Fruit fly (Drosophila melanogaster): Measurements from ENCODE around the gene CG7943.
A peak's percentile ranks its signal among the peaks of the same experiment; 100 is the strongest.

The CG7943 gene

DNA sequence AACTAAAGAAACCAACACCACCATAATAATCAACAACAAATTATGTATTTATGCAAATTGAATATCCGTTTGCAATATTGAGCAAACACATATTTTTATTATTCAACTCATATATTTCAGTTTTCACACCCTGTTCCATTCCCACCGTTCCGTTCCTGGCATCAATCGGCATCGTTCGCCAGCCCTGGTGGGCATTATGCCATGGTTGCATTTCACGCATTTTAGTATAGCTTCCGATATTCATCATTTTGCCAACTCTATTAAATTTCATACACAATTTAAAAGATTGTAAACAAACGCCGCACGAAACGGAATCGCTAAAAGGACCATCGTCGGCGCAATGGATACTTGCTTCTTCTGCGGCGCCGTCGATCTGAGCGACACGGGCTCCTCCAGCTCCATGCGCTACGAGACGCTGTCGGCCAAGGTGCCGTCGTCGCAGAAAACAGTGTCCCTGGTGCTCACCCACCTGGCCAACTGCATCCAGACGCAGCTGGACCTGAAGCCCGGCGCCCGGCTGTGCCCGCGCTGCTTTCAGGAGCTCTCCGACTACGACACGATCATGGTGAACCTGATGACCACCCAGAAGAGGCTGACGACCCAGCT is 3.0 kb upstream of the CG7943 start, which contains the start of gene Sry-delta:
Gene Sry-delta, plus strand, starts transcription at position 203 of the 606 bp plus-strand sequence.
- TF ChIP-seq psq (optimal IDR thresholded peaks at IDR 0.05) (no peak), Sin3A (optimal IDR thresholded peaks at IDR 0.05) (no peak), Myc (optimal IDR thresholded peaks at IDR 0.05) (no peak), h (optimal IDR thresholded peaks at IDR 0.05) (no peak), ttk (optimal IDR thresholded peaks at IDR 0.05) (no peak), insv (optimal IDR thresholded peaks at IDR 0.05) (no peak)

DNA sequence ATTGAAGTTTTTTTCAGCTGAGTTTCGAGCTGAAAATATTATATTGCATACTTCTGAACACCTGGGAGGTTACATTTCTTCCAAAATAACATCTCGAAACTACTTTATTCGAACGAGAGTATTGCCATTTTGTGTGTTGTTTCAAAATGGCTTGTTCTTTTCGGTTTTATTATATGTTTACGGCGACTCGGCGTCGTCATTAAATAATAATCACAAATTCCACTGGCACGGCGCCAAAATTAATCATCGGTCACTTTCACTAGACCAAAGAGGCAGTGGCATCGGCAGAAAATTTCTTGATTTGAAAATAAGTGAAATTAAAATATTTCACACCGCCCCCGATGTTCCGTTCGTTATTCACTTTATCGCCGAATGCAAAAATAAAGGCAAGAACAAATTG is 4.2 kb downstream of the CG7943 start:
- no peak for TF ChIP-seq h (optimal IDR thresholded peaks at IDR 0.05)
- no peak for TF ChIP-seq Myc (optimal IDR thresholded peaks at IDR 0.05)
- TF ChIP-seq psq (optimal IDR thresholded peaks at IDR 0.05) = no peak

DNA sequence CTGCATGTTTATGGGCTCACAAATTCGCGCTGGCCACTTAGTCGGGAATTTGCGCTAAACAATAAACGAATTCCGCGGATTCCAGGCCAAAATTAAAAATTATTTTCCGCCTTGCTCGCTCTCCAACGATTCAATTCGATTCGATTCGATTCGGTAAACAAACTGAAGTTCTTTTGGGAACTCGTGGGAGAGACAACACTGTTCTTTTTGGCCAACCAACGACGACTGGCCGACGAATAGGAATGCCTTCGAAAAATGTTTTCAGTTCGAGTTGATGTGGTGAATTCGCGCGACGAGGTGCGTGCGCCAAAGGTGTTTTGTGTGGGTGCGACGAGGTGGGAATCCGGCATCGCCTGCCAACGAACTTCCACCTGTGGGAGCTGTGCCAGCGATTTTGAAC is 5.7 kb downstream of the CG7943 start, which contains the start of gene CG15528:
Gene CG15528, minus strand, starts transcription at position 180 of the 400 bp plus-strand sequence.
- TF ChIP-seq ttk (optimal IDR thresholded peaks at IDR 0.05) = no peak
- TF ChIP-seq insv (optimal IDR thresholded peaks at IDR 0.05) = no peak
- no peak for TF ChIP-seq Sin3A (optimal IDR thresholded peaks at IDR 0.05)
- TF ChIP-seq h (optimal IDR thresholded peaks at IDR 0.05) = no peak
- no peak for TF ChIP-seq Myc (optimal IDR thresholded peaks at IDR 0.05)
- TF ChIP-seq psq (optimal IDR thresholded peaks at IDR 0.05) = no peak

DNA sequence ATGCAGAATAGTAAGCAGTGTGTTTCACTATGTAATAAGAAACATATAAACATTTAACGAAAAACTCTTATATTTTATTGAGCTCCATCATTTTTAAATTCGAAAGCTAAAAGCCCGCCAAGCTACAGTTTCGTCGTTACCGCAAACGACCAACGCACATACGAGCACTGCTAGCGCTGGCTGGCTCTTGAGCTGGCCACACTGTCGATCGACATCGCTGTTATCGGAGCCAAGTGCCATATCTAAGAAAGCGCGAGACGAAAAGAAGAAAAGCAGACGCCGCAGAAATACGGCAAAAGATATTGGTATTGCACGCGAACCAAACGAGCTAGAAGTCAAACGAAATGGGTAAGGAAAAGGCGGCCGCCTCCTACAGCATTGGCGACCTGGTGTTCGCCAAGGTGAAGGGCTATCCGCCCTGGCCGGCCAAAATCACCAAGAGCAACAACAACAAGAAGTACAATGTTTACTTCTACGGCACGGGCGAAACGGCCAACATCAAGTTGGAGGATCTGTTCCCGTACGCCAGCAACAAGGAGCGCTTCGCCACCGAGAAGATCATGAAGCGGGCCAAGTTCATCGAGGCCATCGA is 6.3 kb downstream of the CG7943 start, which contains the start of gene Jasper:
Gene Jasper, plus strand, starts transcription at position 60 of the 592 bp plus-strand sequence.
- no peak for TF ChIP-seq Myc (optimal IDR thresholded peaks at IDR 0.05)
- TF ChIP-seq psq (optimal IDR thresholded peaks at IDR 0.05) = no peak
- TF ChIP-seq h (optimal IDR thresholded peaks at IDR 0.05) = no peak
- TF ChIP-seq insv (optimal IDR thresholded peaks at IDR 0.05) = no peak
- TF ChIP-seq ttk (optimal IDR thresholded peaks at IDR 0.05) = no peak
- no peak for TF ChIP-seq Sin3A (optimal IDR thresholded peaks at IDR 0.05)

DNA sequence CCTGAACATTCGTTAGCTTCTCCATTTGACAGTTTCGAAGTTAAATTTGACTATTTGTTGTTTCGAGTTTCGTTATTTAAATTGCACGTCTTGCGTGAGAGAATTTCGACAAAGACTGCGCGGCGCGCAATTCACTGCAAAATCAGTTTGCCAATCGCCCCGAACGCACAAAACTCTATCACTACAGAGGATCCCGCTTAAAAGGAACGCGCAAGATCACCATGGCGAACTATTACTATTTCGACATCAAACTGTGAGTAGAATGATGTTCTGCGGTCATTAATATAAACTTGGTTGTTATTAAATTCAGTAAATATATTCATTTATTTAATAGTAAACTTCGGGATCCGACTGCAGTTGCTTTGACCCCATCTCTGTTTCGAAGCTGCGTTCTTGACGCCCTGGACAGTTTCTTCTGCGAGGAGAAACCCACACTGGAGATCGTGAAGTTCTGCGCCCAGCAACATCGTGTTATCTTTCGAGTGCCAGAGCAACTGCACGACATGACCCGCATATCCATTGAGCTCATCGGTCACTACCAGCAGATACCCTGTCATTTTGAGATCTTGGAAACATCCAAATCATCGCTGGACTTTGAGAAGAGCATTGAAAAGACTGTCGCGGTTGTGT is 9.8 kb downstream of the CG7943 start, which contains the start of the genes Rpp14b and spn-A:
Gene Rpp14b, plus strand, starts transcription at position 43 of the 630 bp plus-strand sequence.
Gene spn-A, minus strand, starts transcription at position 123 of the 630 bp plus-strand sequence.
- no peak for TF ChIP-seq psq (optimal IDR thresholded peaks at IDR 0.05)
- TF ChIP-seq h (optimal IDR thresholded peaks at IDR 0.05) = peak; percentile 26
- TF ChIP-seq insv (optimal IDR thresholded peaks at IDR 0.05) = peak; percentile 11
- no peak for TF ChIP-seq ttk (optimal IDR thresholded peaks at IDR 0.05)

DNA sequence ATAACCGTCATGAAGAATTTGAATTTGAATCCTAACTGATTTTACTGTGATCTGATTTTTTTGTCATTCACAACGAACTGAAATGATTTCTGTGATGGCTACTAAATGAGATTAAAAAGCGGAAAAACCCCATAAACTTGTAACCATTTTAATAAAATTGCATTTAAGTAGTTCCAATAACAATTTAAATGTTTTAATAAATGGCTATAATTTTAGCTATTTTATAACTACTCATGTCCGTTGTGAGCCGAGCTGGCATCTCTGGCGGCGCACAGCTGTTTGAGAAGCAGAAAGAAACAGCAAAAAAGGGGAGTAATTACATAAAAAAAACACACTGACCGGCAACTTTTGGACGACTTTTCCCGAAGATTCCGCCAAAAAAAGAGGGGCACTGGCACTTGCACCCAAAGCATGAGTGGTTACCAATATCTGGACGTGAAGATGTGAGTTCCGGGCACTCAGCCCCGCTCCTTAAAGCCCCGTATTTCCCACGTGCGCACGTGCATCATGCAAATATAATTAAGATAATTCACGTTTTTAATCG is 10.4 kb downstream of the CG7943 start, which contains the start of the genes CG7950 and Rpp14a:
Gene CG7950, plus strand, starts transcription at position 268 of the 544 bp plus-strand sequence.
Gene Rpp14a, plus strand, starts transcription at position 268 of the 544 bp plus-strand sequence.
- TF ChIP-seq Sin3A (optimal IDR thresholded peaks at IDR 0.05) (no peak), Myc (optimal IDR thresholded peaks at IDR 0.05) (no peak)

DNA sequence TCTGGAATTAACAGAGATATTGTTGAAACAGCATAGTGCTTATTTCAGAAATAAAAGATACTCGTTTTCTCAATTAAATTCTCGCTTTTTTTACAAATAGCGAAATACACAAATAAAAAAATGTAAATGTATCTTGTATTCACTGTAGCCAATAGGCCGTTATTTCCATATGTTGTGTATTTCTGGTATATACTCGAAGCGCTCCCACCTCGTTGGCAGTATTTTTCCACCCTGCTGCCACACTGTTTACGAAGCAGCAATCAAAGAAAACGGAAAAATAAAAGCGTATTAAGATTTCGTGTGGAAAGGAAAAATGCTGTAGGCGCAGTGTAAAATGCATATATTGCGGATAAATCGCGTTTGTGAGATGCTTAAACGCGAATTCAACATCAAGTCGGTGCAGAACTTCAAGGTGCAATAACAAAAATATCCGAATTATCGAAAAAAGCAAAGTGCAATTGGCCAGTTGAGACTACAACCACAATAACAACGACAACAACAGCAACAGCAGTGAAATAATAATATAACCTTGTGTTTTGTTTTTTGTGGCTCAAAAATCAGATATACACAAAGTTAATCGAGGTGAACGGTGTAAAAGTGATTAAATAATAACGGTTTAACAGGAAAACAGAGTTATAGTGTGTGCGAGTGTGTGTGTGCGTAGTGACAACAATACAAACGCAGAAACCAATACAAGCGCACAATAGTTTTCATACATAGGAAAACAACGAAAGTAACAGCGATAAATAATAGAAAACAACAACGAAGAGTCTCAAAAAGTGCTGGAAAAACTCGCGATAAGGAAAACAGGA is 12.0 kb downstream of the CG7943 start, which contains the start of gene sima:
Gene sima, plus strand, starts transcription at position 255 of the 812 bp plus-strand sequence.
- TF ChIP-seq h (optimal IDR thresholded peaks at IDR 0.05) (no peak), ttk (optimal IDR thresholded peaks at IDR 0.05) (no peak), Sin3A (optimal IDR thresholded peaks at IDR 0.05) (no peak), insv (optimal IDR thresholded peaks at IDR 0.05) (no peak), psq (optimal IDR thresholded peaks at IDR 0.05) (peak; percentile 93), Myc (optimal IDR thresholded peaks at IDR 0.05) (no peak)

DNA sequence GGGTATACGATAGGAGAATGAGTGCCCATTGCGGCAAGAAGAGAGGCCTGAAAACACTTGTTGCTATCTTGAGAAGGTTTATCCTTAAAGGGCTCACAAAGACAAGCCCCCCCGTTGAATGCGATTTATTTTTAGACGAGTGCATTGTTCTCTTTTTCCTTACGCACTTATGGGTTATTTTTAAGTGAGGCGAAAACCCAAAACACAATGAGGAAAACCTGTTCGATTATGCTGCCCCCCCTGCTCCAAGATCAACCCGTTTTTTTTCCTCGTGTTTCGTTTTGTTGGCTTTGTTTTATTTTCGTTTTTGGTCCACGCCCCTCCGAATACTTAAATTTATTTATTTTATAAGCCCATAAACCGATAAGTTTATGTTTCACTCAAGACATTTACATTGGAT is 13.7 kb downstream of the CG7943 start:
- TF ChIP-seq Myc (optimal IDR thresholded peaks at IDR 0.05) (no peak), ttk (optimal IDR thresholded peaks at IDR 0.05) (no peak), h (optimal IDR thresholded peaks at IDR 0.05) (no peak), insv (optimal IDR thresholded peaks at IDR 0.05) (no peak), Sin3A (optimal IDR thresholded peaks at IDR 0.05) (no peak), psq (optimal IDR thresholded peaks at IDR 0.05) (no peak)

DNA sequence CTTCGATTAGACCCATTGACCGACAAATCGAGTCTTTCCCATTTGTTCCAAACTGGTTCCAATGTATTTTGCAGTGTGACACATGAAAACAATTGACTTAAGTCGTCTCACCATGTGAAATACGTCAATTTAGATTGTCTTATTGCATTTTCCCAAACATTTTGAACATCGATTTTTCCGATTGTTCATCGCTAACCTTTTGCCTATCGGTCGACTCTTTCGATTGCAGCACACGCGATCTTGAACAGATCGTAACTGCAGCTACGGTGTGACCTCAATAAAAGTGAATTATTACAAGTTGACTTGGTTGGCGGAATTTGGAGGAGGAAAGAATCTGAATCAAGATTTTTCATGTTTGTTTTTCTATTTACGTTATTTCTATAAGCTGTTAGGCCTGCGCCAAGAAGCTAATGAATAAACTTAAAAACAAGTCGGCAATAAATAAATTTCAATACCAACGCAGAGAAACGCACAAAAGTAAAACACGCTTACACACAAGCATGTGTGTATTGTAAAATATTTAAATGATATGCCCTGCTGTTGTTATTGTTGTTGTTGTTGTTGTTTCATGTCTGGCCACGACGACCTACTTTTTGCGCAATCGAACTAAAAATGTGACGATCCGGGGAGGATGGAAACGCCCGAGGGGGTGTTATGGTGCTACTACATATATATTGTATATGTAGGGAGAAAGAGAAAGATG is 14.3 kb downstream of the CG7943 start:
- no peak for TF ChIP-seq Sin3A (optimal IDR thresholded peaks at IDR 0.05)
- TF ChIP-seq insv (optimal IDR thresholded peaks at IDR 0.05) = no peak
- no peak for TF ChIP-seq psq (optimal IDR thresholded peaks at IDR 0.05)
- no peak for TF ChIP-seq ttk (optimal IDR thresholded peaks at IDR 0.05)
- no peak for TF ChIP-seq h (optimal IDR thresholded peaks at IDR 0.05)
- TF ChIP-seq Myc (optimal IDR thresholded peaks at IDR 0.05) = no peak

DNA sequence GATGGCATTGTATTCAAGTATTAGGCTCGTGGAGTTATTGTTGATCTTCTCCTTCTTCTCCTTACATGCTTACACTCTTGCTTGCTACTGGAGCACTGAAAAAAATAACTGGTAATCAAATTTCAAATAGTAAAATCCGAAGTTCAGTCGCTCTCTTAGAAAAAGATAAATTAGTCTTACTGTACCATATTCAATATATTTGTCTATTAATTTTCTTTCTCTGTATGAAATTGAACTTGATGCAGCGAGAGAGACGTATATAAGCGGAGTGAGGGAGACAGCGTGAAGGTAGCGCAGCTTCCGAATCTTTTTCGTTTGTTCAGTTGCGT is 14.8 kb downstream of the CG7943 start:
- TF ChIP-seq psq (optimal IDR thresholded peaks at IDR 0.05) (no peak), insv (optimal IDR thresholded peaks at IDR 0.05) (no peak), h (optimal IDR thresholded peaks at IDR 0.05) (no peak), Myc (optimal IDR thresholded peaks at IDR 0.05) (no peak), ttk (optimal IDR thresholded peaks at IDR 0.05) (no peak), Sin3A (optimal IDR thresholded peaks at IDR 0.05) (no peak)

DNA sequence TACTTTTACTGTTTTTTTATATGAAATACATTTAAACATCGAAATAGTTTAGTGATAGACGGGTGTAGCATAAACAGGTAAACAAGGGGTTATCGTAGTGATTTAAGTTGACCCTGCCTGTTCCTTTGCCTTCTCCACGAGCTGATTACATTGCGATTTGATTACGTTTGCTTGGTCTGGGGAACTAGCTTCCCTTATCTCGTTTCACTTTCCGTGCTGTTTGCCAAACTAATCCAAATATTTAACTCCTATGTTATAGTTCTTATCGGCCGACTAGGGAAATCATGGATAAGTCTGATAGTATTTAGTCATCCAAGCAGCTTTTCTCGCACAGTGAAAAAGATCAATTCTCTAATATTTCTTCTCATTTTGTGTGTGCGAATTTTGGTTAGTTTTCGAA is 15.7 kb downstream of the CG7943 start:
- no peak for TF ChIP-seq Sin3A (optimal IDR thresholded peaks at IDR 0.05)
- TF ChIP-seq Myc (optimal IDR thresholded peaks at IDR 0.05) = no peak
- TF ChIP-seq ttk (optimal IDR thresholded peaks at IDR 0.05) = no peak
- TF ChIP-seq insv (optimal IDR thresholded peaks at IDR 0.05) = no peak
- TF ChIP-seq psq (optimal IDR thresholded peaks at IDR 0.05) = no peak
- TF ChIP-seq h (optimal IDR thresholded peaks at IDR 0.05) = no peak
